Worm (Caenorhabditis elegans) whole organism, mixed stage, embryonic: Measurements from ENCODE around the gene F49F1.14.
A peak's percentile ranks its signal among the peaks of the same experiment; 100 is the strongest.

ENCODE experiments used
- M03D4.4 ChIP-seq: sonication (generic microtip); optimal IDR thresholded peaks from 2 replicates; lab custom pipeline; 2017; ENCODE audit warnings: mild to moderate bottlenecking, missing genetic modification characterization, missing compliant biosample characterization
- bed-3 ChIP-seq: fragments of 200-800 bp; sonication (Bioruptor generic); optimal IDR thresholded peaks from 3 replicates; lab custom pipeline; 2018; ENCODE audit warnings: mild to moderate bottlenecking, missing genetic modification characterization, moderate library complexity, missing compliant biosample characterization
- blmp-1 ChIP-seq: fragments of 150-350 bp; optimal IDR thresholded peaks from 2 replicates; lab custom pipeline; 2014; ENCODE audit warnings: missing biosample characterization, missing genetic modification characterization
- ceh-39 ChIP-seq: fragments of 150-350 bp; optimal IDR thresholded peaks from 2 replicates; lab custom pipeline; 2014; ENCODE audit warnings: missing biosample characterization, missing genetic modification characterization
- ceh-43 ChIP-seq: fragments of 200-800 bp; sonication (Bioruptor generic); optimal IDR thresholded peaks from 2 replicates; lab custom pipeline; 2018; ENCODE audit warnings: mild to moderate bottlenecking, missing genetic modification characterization, moderate library complexity, missing compliant biosample characterization
- ceh-83 ChIP-seq: fragments of 200-800 bp; sonication (Bioruptor generic); optimal IDR thresholded peaks from 2 replicates; lab custom pipeline; 2018; ENCODE audit warnings: mild to moderate bottlenecking, missing genetic modification characterization, missing compliant biosample characterization
- ces-1 ChIP-seq: fragments of 150-350 bp; optimal IDR thresholded peaks from 2 replicates; lab custom pipeline; 2014; ENCODE audit warnings: missing biosample characterization, missing genetic modification reagents, missing genetic modification characterization
- cnd-1 ChIP-seq: fragments of 200-800 bp; sonication (Bioruptor generic); optimal IDR thresholded peaks from 2 replicates; lab custom pipeline; 2018; ENCODE audit warnings: mild to moderate bottlenecking, missing genetic modification characterization, missing compliant biosample characterization
- drap-1 ChIP-seq: fragments of 200-800 bp; sonication (Bioruptor generic); optimal IDR thresholded peaks from 3 replicates; lab custom pipeline; 2018; ENCODE audit warnings: mild to moderate bottlenecking, missing genetic modification characterization, missing compliant biosample characterization
- elt-1 ChIP-seq: sonication (generic microtip); optimal IDR thresholded peaks from 2 replicates; lab custom pipeline; 2017; ENCODE audit warnings: missing genetic modification characterization, mild to moderate bottlenecking, missing compliant biosample characterization, antibody characterized with exemption, moderate library complexity, borderline replicate concordance; ENCODE audit not compliant: insufficient read depth
- elt-3 ChIP-seq: fragments of 150-350 bp; optimal IDR thresholded peaks from 2 replicates; lab custom pipeline; 2014; ENCODE audit warnings: missing biosample characterization, missing genetic modification characterization
- flh-1 ChIP-seq: fragments of 200-800 bp; sonication (Bioruptor generic); optimal IDR thresholded peaks from 2 replicates; lab custom pipeline; 2018; ENCODE audit warnings: mild to moderate bottlenecking, missing genetic modification characterization, moderate library complexity, missing compliant biosample characterization
- ham-2 ChIP-seq: fragments of 200-800 bp; sonication (Bioruptor generic); optimal IDR thresholded peaks from 2 replicates; lab custom pipeline; 2018; ENCODE audit warnings: mild to moderate bottlenecking, missing genetic modification characterization, missing compliant biosample characterization
- hlh-1 ChIP-seq: fragments of 150-350 bp; optimal IDR thresholded peaks from 2 replicates; lab custom pipeline; 2014; ENCODE audit warnings: missing biosample characterization, missing genetic modification reagents, missing genetic modification characterization
- lin-13 ChIP-seq: fragments of 150-350 bp; optimal IDR thresholded peaks from 2 replicates; lab custom pipeline; 2014; ENCODE audit warnings: missing biosample characterization, missing genetic modification characterization
- lin-32 ChIP-seq: fragments of 200-800 bp; sonication (Bioruptor generic); optimal IDR thresholded peaks from 2 replicates; lab custom pipeline; 2018; ENCODE audit warnings: mild to moderate bottlenecking, missing genetic modification characterization, missing compliant biosample characterization
- lsy-2 ChIP-seq: fragments of 150-350 bp; optimal IDR thresholded peaks from 2 replicates; lab custom pipeline; 2014; ENCODE audit warnings: missing biosample characterization, missing genetic modification characterization
- mab-5 ChIP-seq: fragments of 150-350 bp; optimal IDR thresholded peaks from 2 replicates; lab custom pipeline; 2014; ENCODE audit warnings: missing biosample characterization, missing genetic modification characterization
- mep-1 ChIP-seq: fragments of 150-350 bp; optimal IDR thresholded peaks from 2 replicates; lab custom pipeline; 2017; ENCODE audit warnings: missing biosample characterization, missing genetic modification reagents, missing genetic modification characterization, inconsistent platforms
- mls-2 ChIP-seq: sonication (generic microtip); optimal IDR thresholded peaks from 2 replicates; lab custom pipeline; 2016; ENCODE audit warnings: mild to moderate bottlenecking, missing genetic modification characterization, moderate library complexity, missing compliant biosample characterization
- nhr-12 ChIP-seq: fragments of 150-350 bp; optimal IDR thresholded peaks from 2 replicates; lab custom pipeline; 2014; ENCODE audit warnings: missing biosample characterization, missing genetic modification characterization
- nhr-2 ChIP-seq: fragments of 150-350 bp; optimal IDR thresholded peaks from 2 replicates; lab custom pipeline; 2014; ENCODE audit warnings: missing biosample characterization, missing genetic modification characterization
- nhr-237 ChIP-seq: fragments of 150-350 bp; optimal IDR thresholded peaks from 2 replicates; lab custom pipeline; 2014; ENCODE audit warnings: missing biosample characterization, missing genetic modification characterization
- nhr-28 ChIP-seq: fragments of 150-350 bp; optimal IDR thresholded peaks from 2 replicates; lab custom pipeline; 2014; ENCODE audit warnings: missing biosample characterization, missing genetic modification characterization
- nhr-76 ChIP-seq: sonication (generic microtip); optimal IDR thresholded peaks from 2 replicates; lab custom pipeline; 2017; ENCODE audit warnings: missing biosample characterization, missing genetic modification characterization
- pha-4 ChIP-seq: fragments of 150-350 bp; optimal IDR thresholded peaks from 2 replicates; lab custom pipeline; 2018; ENCODE audit warnings: missing biosample characterization, missing genetic modification reagents, missing genetic modification characterization
- sem-2 ChIP-seq: fragments of 200-800 bp; sonication (Bioruptor generic); optimal IDR thresholded peaks from 2 replicates; lab custom pipeline; 2018; ENCODE audit warnings: mild to moderate bottlenecking, missing genetic modification characterization, missing compliant biosample characterization
- snpc-4 ChIP-seq: fragments of 150-350 bp; optimal IDR thresholded peaks from 2 replicates; lab custom pipeline; 2014; ENCODE audit warnings: missing biosample characterization, missing genetic modification characterization
- sptf-1 ChIP-seq: sonication (generic microtip); optimal IDR thresholded peaks from 2 replicates; lab custom pipeline; 2017; ENCODE audit warnings: mild to moderate bottlenecking, missing genetic modification characterization, moderate library complexity, missing compliant biosample characterization
- tbx-8 ChIP-seq: fragments of 200-800 bp; sonication (Bioruptor generic); optimal IDR thresholded peaks from 2 replicates; lab custom pipeline; 2018; ENCODE audit warnings: mild to moderate bottlenecking, missing genetic modification characterization, moderate library complexity, missing compliant biosample characterization
- unc-120 ChIP-seq: sonication (generic microtip); optimal IDR thresholded peaks from 2 replicates; lab custom pipeline; 2017; ENCODE audit warnings: missing genetic modification characterization, missing compliant biosample characterization; ENCODE audit not compliant: poor library complexity, severe bottlenecking
- unc-39 ChIP-seq: fragments of 150-350 bp; optimal IDR thresholded peaks from 2 replicates; lab custom pipeline; 2014; ENCODE audit warnings: missing biosample characterization, missing genetic modification characterization
- unc-62 ChIP-seq: fragments of 150-350 bp; optimal IDR thresholded peaks from 2 replicates; lab custom pipeline; 2014; ENCODE audit warnings: missing biosample characterization, missing genetic modification reagents, missing genetic modification characterization
- zip-8 ChIP-seq: fragments of 150-350 bp; optimal IDR thresholded peaks from 2 replicates; lab custom pipeline; 2014; ENCODE audit warnings: missing biosample characterization, missing genetic modification characterization
- ztf-11 ChIP-seq: fragments of 150-350 bp; optimal IDR thresholded peaks from 2 replicates; lab custom pipeline; 2014; ENCODE audit warnings: missing biosample characterization, missing genetic modification characterization

F49F1.14 gene

ce11 chrIV:4072027-4072426, 40.3 kb downstream of the F49F1.14 start, which contains the start of gene pqn-75:
pqn-75 (plus strand) TSS chrIV:4072327.
- TF ChIP-seq mab-5 (tag; lab: Kevin White, UChicago) (no peak), nhr-28 (tag; lab: Kevin White, UChicago) (no peak), nhr-237 (no peak), mls-2 (tag; lab: Kevin White, UChicago) (no peak)

DNA sequence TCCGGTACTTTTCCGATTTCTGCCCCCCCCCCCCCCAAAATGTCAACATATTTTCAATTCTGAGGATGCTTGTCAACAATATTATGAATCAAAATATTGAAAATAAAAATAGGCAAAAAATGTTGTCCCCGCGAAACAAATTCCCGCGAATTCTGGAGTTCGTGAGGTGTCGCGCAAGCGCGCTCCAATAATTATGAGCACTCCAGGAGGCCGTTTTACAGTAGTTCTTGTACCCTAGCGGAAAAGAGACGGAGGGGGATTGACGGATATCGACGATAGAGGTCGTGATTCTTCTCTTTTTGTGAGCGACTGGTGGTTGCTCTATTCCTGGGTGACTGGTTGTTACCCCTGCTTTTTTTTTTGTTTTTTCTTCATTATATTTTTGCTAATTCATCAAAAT, 41.5 kb downstream of the F49F1.14 start:
- TF ChIP-seq blmp-1 (tag; lab: Kevin White, UChicago), result no peak
- TF ChIP-seq tbx-8 (GFP tag; lab: Kevin White, UChicago), result no peak
- TF ChIP-seq ztf-11 (tag; lab: Kevin White, UChicago), result no peak
- no peak for TF ChIP-seq nhr-237
- no peak for TF ChIP-seq ceh-43 (GFP tag; lab: Kevin White, UChicago)
- TF ChIP-seq ces-1 (GFP tag; lab: Kevin White, UChicago), result no peak
- TF ChIP-seq mls-2 (tag; lab: Kevin White, UChicago), result peak; percentile 19
- TF ChIP-seq drap-1 (GFP tag; lab: Kevin White, UChicago), result no peak
- TF ChIP-seq ham-2 (GFP tag; lab: Kevin White, UChicago), result no peak
- TF ChIP-seq hlh-1 (tag; lab: Kevin White, UChicago), result no peak
- TF ChIP-seq ceh-39, result peak; percentile 15
- no peak for TF ChIP-seq nhr-76 (tag; lab: Kevin White, UChicago)
- no peak for TF ChIP-seq bed-3 (GFP tag; lab: Kevin White, UChicago)
- no peak for TF ChIP-seq flh-1
- no peak for TF ChIP-seq lin-32 (GFP tag; lab: Kevin White, UChicago)
- peak; percentile 43 for TF ChIP-seq ceh-83
- no peak for TF ChIP-seq unc-120
- no peak for TF ChIP-seq lsy-2 (tag; lab: Kevin White, UChicago)
- TF ChIP-seq nhr-28 (tag; lab: Kevin White, UChicago), result no peak
- TF ChIP-seq elt-1 (tag; lab: Kevin White, UChicago), result no peak
- no peak for TF ChIP-seq unc-39 (tag; lab: Kevin White, UChicago)
- no peak for TF ChIP-seq lin-13 (tag; lab: Kevin White, UChicago)
- no peak for TF ChIP-seq zip-8 (tag; lab: Kevin White, UChicago)
- TF ChIP-seq mab-5 (tag; lab: Kevin White, UChicago), result no peak
- no peak for TF ChIP-seq snpc-4 (tag; lab: Kevin White, UChicago)
- no peak for TF ChIP-seq nhr-12 (tag; lab: Kevin White, UChicago)
- no peak for TF ChIP-seq sem-2 (GFP tag; lab: Kevin White, UChicago)
- no peak for TF ChIP-seq pha-4 (tag; lab: Kevin White, UChicago)
- TF ChIP-seq mep-1 (tag; lab: Kevin White, UChicago), result peak; percentile 12
- peak; percentile 30 for TF ChIP-seq sptf-1
- TF ChIP-seq elt-3 (tag; lab: Kevin White, UChicago), result no peak
- no peak for TF ChIP-seq M03D4.4 (tag; lab: Kevin White, UChicago)
- TF ChIP-seq unc-62 (GFP tag; lab: Kevin White, UChicago), result no peak
- no peak for TF ChIP-seq cnd-1 (tag; lab: Kevin White, UChicago)
- TF ChIP-seq nhr-2, result peak; percentile 5

- TF ChIP-seq nhr-76 (tag; lab: Kevin White, UChicago), result no peak
- no peak for TF ChIP-seq cnd-1 (tag; lab: Kevin White, UChicago)
- TF ChIP-seq nhr-28 (tag; lab: Kevin White, UChicago), result no peak
- TF ChIP-seq unc-120, result no peak
- TF ChIP-seq elt-3 (tag; lab: Kevin White, UChicago), result no peak
- no peak for TF ChIP-seq blmp-1 (tag; lab: Kevin White, UChicago)
- TF ChIP-seq drap-1 (GFP tag; lab: Kevin White, UChicago), result no peak
- no peak for TF ChIP-seq nhr-12 (tag; lab: Kevin White, UChicago)
- TF ChIP-seq nhr-237, result no peak
- no peak for TF ChIP-seq ztf-11 (tag; lab: Kevin White, UChicago)
Observed at ce11 chrIV:4068480-4068879, 43.8 kb downstream of the F49F1.14 start, which contains the start of gene fbxb-55. fbxb-55 (plus strand) TSS chrIV:4068780.

ce11 chrIV:4067336-4067735, 45.0 kb downstream of the F49F1.14 start:
- TF ChIP-seq lsy-2 (tag; lab: Kevin White, UChicago), result no peak
- TF ChIP-seq ceh-43 (GFP tag; lab: Kevin White, UChicago), result no peak
- TF ChIP-seq drap-1 (GFP tag; lab: Kevin White, UChicago), result no peak
- no peak for TF ChIP-seq mep-1 (tag; lab: Kevin White, UChicago)
